Fruit fly (Drosophila melanogaster): ENCODE measurements around the gene wwk.

wwk gene

dm6 chr2L:15074465-15074864 lies at the start of gene wwk:
Gene wwk, plus strand, starts transcription at chr2L:15074776.
- TF ChIP-seq CG15336 (GFP tag; IDR thresholded peaks at IDR 0.05) (no peak), OdsH (GFP tag; optimal IDR thresholded peaks at IDR 0.05) (no peak), CG6792 (GFP tag; optimal IDR thresholded peaks at IDR 0.05) (no peak), CG6163 (GFP tag; IDR thresholded peaks at IDR 0.05) (no peak), svp (GFP tag) (peak; percentile 18), CG10631 (GFP tag; optimal IDR thresholded peaks at IDR 0.05) (no peak)

dm6 chr2L:15026582-15026981 lies 48.0 kb upstream of the wwk start, which contains the start of gene CG33310:
Gene CG33310, plus strand, starts transcription at chr2L:15026882.
- no peak for TF ChIP-seq CG11762 (GFP tag; optimal IDR thresholded peaks at IDR 0.05; ENCODE audit: insufficient read depth)
- no peak for TF ChIP-seq Eip93F (GFP tag; optimal IDR thresholded peaks at IDR 0.05)
- no peak for TF ChIP-seq CG4318 (GFP tag; optimal IDR thresholded peaks at IDR 0.05)
- no peak for TF ChIP-seq Ets21C (GFP tag; optimal IDR thresholded peaks at IDR 0.05)
- no peak for TF ChIP-seq vri (GFP tag; optimal IDR thresholded peaks at IDR 0.05)

- TF ChIP-seq svp (GFP tag) = no peak
- no peak for TF ChIP-seq Eip78C (GFP tag)
- no peak for TF ChIP-seq CG8319 (GFP tag; optimal IDR thresholded peaks at IDR 0.05)
- no peak for TF ChIP-seq Hr39 (GFP tag; optimal IDR thresholded peaks at IDR 0.05)
- TF ChIP-seq acj6 (GFP tag; optimal IDR thresholded peaks at IDR 0.05) = no peak
- TF ChIP-seq Sox15 (GFP tag; optimal IDR thresholded peaks at IDR 0.05) = no peak
- TF ChIP-seq CG6792 (GFP tag; optimal IDR thresholded peaks at IDR 0.05) = no peak
- no peak for TF ChIP-seq vri (GFP tag; optimal IDR thresholded peaks at IDR 0.05)
- TF ChIP-seq CG7368 (GFP tag; optimal IDR thresholded peaks at IDR 0.05) = no peak
- TF ChIP-seq CG11294 (GFP tag; IDR thresholded peaks at IDR 0.05) = no peak
- no peak for TF ChIP-seq CG10669 (GFP tag; optimal IDR thresholded peaks at IDR 0.05)
- no peak for TF ChIP-seq pdm3 (GFP tag; optimal IDR thresholded peaks at IDR 0.05)
- TF ChIP-seq CG6163 (GFP tag; IDR thresholded peaks at IDR 0.05) = no peak
- no peak for TF ChIP-seq CG11902 (GFP tag; optimal IDR thresholded peaks at IDR 0.05)
- no peak for TF ChIP-seq Ets21C (GFP tag; optimal IDR thresholded peaks at IDR 0.05)
- TF ChIP-seq CG34406 (GFP tag; optimal IDR thresholded peaks at IDR 0.05) = no peak
- TF ChIP-seq fkh (GFP tag; optimal IDR thresholded peaks at IDR 0.05) = no peak
These were observed 42.9 kb upstream of the wwk start, which contains the start of gene CG31832 for dm6 chr2L:15031650-15032049. Gene CG31832, minus strand, starts transcription at chr2L:15031750.

dm6 chr2L:15035366-15035765 lies 39.2 kb upstream of the wwk start, which contains the start of gene yellow-c:
Gene yellow-c, plus strand, starts transcription at chr2L:15035394.
- no peak for TF ChIP-seq CG7368 (GFP tag; optimal IDR thresholded peaks at IDR 0.05)
- TF ChIP-seq CG3032 (tag; optimal IDR thresholded peaks at IDR 0.05) = no peak
- no peak for TF ChIP-seq CG6276 (GFP tag; optimal IDR thresholded peaks at IDR 0.05)
- TF ChIP-seq acj6 (GFP tag; optimal IDR thresholded peaks at IDR 0.05) = no peak
- TF ChIP-seq CG11762 (GFP tag; optimal IDR thresholded peaks at IDR 0.05; ENCODE audit: insufficient read depth) = no peak
- TF ChIP-seq Sox14 (GFP tag; optimal IDR thresholded peaks at IDR 0.05) = no peak
- TF ChIP-seq lz (GFP tag; optimal IDR thresholded peaks at IDR 0.05) = no peak
- no peak for TF ChIP-seq CG9139 (GFP tag; optimal IDR thresholded peaks at IDR 0.05)

- TF ChIP-seq CG6276 (GFP tag; optimal IDR thresholded peaks at IDR 0.05) (no peak), fkh (GFP tag; optimal IDR thresholded peaks at IDR 0.05) (no peak), Eip78C (GFP tag) (peak; percentile 8), Lpt (GFP tag; optimal IDR thresholded peaks at IDR 0.05) (no peak)
These were observed 36.0 kb upstream of the wwk start, which contains the start of gene CIAPIN1 for dm6 chr2L:15038339-15039308. Gene CIAPIN1, minus strand, starts transcription at chr2L:15038861.

dm6 chr2L:15039309-15039772 lies 35.2 kb upstream of the wwk start:
- TF ChIP-seq achi (GFP tag; optimal IDR thresholded peaks at IDR 0.05) = no peak
- TF ChIP-seq CG6163 (GFP tag; IDR thresholded peaks at IDR 0.05) = peak; percentile 44; the same call in 1 of the 3 replicates
- no peak for TF ChIP-seq CG16779 (tag; optimal IDR thresholded peaks at IDR 0.05)
- peak; percentile 23 for TF ChIP-seq esn (GFP tag; optimal IDR thresholded peaks at IDR 0.05)
- TF ChIP-seq Blimp-1 (GFP tag; optimal IDR thresholded peaks at IDR 0.05) = no peak
- TF ChIP-seq CG11762 (GFP tag; optimal IDR thresholded peaks at IDR 0.05; ENCODE audit: insufficient read depth) = no peak
- TF ChIP-seq net (GFP tag; optimal IDR thresholded peaks at IDR 0.05) = no peak
- TF ChIP-seq CG7368 (GFP tag; optimal IDR thresholded peaks at IDR 0.05) = no peak
- peak; percentile 55 for TF ChIP-seq CG6854 (GFP tag; optimal IDR thresholded peaks at IDR 0.05)
- TF ChIP-seq CG34406 (GFP tag; optimal IDR thresholded peaks at IDR 0.05) = no peak
- no peak for TF ChIP-seq eg (GFP tag; IDR thresholded peaks at IDR 0.05)
- TF ChIP-seq lz (GFP tag; optimal IDR thresholded peaks at IDR 0.05) = peak; percentile 43
- no peak for TF ChIP-seq CG1621 (tag; optimal IDR thresholded peaks at IDR 0.05)
- TF ChIP-seq CG6792 (GFP tag; optimal IDR thresholded peaks at IDR 0.05) = no peak
- TF ChIP-seq CG3032 (tag; optimal IDR thresholded peaks at IDR 0.05) = peak; percentile 28
- peak; percentile 16 for TF ChIP-seq CG31627 (GFP tag; optimal IDR thresholded peaks at IDR 0.05)
- TF ChIP-seq cyc (GFP tag; optimal IDR thresholded peaks at IDR 0.05) = peak; percentile 43
